Fruit fly (Drosophila melanogaster) whole organism, prepupa: ENCODE results near the gene Dad1.

Experiments
- CG10631 ChIP-seq: fragments of 200-800 bp; sonication (Bioruptor generic); optimal IDR thresholded peaks from 2 replicates; lab custom pipeline; 2016; ENCODE audit warnings: missing biosample characterization, missing genetic modification characterization
- CG11762 ChIP-seq: fragments of 200-800 bp; sonication (Bioruptor generic); optimal IDR thresholded peaks from 3 replicates; lab custom pipeline; 2016; ENCODE audit warnings: missing biosample characterization, missing genetic modification characterization; ENCODE audit not compliant: insufficient read depth
- CG3919 ChIP-seq: fragments of 200-800 bp; sonication (Bioruptor generic); optimal IDR thresholded peaks from 3 replicates; lab custom pipeline; 2016; ENCODE audit warnings: missing biosample characterization, missing genetic modification characterization
- CG6163 ChIP-seq: fragments of 200-800 bp; sonication (Bioruptor generic); IDR thresholded peaks from 3 replicates; pipeline ENCODE4 v1.3.6; 2022; ENCODE audit warnings: missing biosample characterization, missing genetic modification characterization
- CG6276 ChIP-seq: fragments of 200-800 bp; sonication (Bioruptor generic); optimal IDR thresholded peaks from 2 replicates; lab custom pipeline; 2017; ENCODE audit warnings: missing biosample characterization, mild to moderate bottlenecking, missing genetic modification characterization
- CG6792 ChIP-seq: fragments of 200-800 bp; sonication (Bioruptor generic); optimal IDR thresholded peaks from 3 replicates; lab custom pipeline; 2016; ENCODE audit warnings: missing biosample characterization, missing genetic modification characterization
- CG6808 ChIP-seq: fragments of 200-800 bp; sonication (Bioruptor generic); optimal IDR thresholded peaks from 3 replicates; lab custom pipeline; 2017; ENCODE audit warnings: missing biosample characterization, missing genetic modification characterization, mild to moderate bottlenecking, moderate library complexity, missing genetic modification reagents
- CG6854 ChIP-seq: fragments of 200-800 bp; sonication (Bioruptor generic); optimal IDR thresholded peaks from 2 replicates; lab custom pipeline; 2017; ENCODE audit warnings: missing biosample characterization, mild to moderate bottlenecking, missing genetic modification characterization
- CG8319 ChIP-seq: fragments of 200-800 bp; sonication (Bioruptor generic); optimal IDR thresholded peaks from 3 replicates; lab custom pipeline; 2016; ENCODE audit warnings: missing biosample characterization, missing genetic modification characterization
- CG8632 ChIP-seq: fragments of 200-800 bp; sonication (Bioruptor generic); optimal IDR thresholded peaks from 3 replicates; lab custom pipeline; 2016; ENCODE audit warnings: missing biosample characterization, missing genetic modification characterization
- Eip75B ChIP-seq: fragments of 200-800 bp; sonication (Bioruptor generic); optimal IDR thresholded peaks from 3 replicates; lab custom pipeline; 2016; ENCODE audit warnings: missing biosample characterization, missing genetic modification characterization
- Eip78C ChIP-seq: fragments of 200-800 bp; sonication (Bioruptor generic); peaks from one replicate; lab custom pipeline; 2016; ENCODE audit warnings: missing biosample characterization, missing genetic modification characterization
- Eip93F ChIP-seq: fragments of 200-800 bp; sonication (Bioruptor generic); optimal IDR thresholded peaks from 2 replicates; lab custom pipeline; 2016; ENCODE audit warnings: missing biosample characterization, mild to moderate bottlenecking, missing genetic modification characterization
- Ets96B ChIP-seq: fragments of 200-800 bp; optimal IDR thresholded peaks from 2 replicates; lab custom pipeline; 2019; ENCODE audit warnings: missing biosample characterization, mild to moderate bottlenecking, missing genetic modification characterization, moderate library complexity
- Gug ChIP-seq: fragments of 200-800 bp; sonication (Bioruptor generic); IDR thresholded peaks from 2 replicates; pipeline ENCODE4 v1.3.6; 2022; ENCODE audit warnings: missing biosample characterization, missing genetic modification characterization
- Hr4 ChIP-seq: fragments of 200-800 bp; sonication (Bioruptor generic); optimal IDR thresholded peaks from 3 replicates; lab custom pipeline; 2016; ENCODE audit warnings: missing biosample characterization, missing genetic modification characterization
- Lpt ChIP-seq: fragments of 200-800 bp; sonication (Bioruptor generic); optimal IDR thresholded peaks from 3 replicates; lab custom pipeline; 2016; ENCODE audit warnings: missing biosample characterization, missing genetic modification characterization
- Met ChIP-seq: fragments of 200-800 bp; sonication (Bioruptor generic); optimal IDR thresholded peaks from 3 replicates; lab custom pipeline; 2016; ENCODE audit warnings: missing biosample characterization, missing genetic modification characterization
- Smox ChIP-seq: fragments of 200-800 bp; sonication (Bioruptor generic); optimal IDR thresholded peaks from 3 replicates; lab custom pipeline; 2016; ENCODE audit warnings: missing biosample characterization, missing genetic modification characterization
- cyc ChIP-seq: fragments of 200-800 bp; sonication (Bioruptor generic); optimal IDR thresholded peaks from 3 replicates; lab custom pipeline; 2016; ENCODE audit warnings: missing biosample characterization, missing genetic modification characterization
- dsx ChIP-seq: fragments of 200-800 bp; optimal IDR thresholded peaks from 3 replicates; lab custom pipeline; 2019; ENCODE audit warnings: missing biosample characterization, mild to moderate bottlenecking, missing genetic modification characterization, moderate library complexity; ENCODE audit not compliant: poor library complexity, severe bottlenecking
- eg ChIP-seq: fragments of 200-800 bp; sonication (Bioruptor generic); IDR thresholded peaks from 3 replicates; pipeline ENCODE4 v1.3.6; 2022; ENCODE audit warnings: missing biosample characterization, missing genetic modification characterization
- esn ChIP-seq: fragments of 200-800 bp; sonication (Bioruptor generic); optimal IDR thresholded peaks from 2 replicates; lab custom pipeline; 2016; ENCODE audit warnings: missing biosample characterization, mild to moderate bottlenecking, missing genetic modification characterization, moderate library complexity
- fd85E ChIP-seq: fragments of 200-800 bp; sonication (Bioruptor generic); optimal IDR thresholded peaks from 3 replicates; lab custom pipeline; 2016; ENCODE audit warnings: missing biosample characterization, missing genetic modification characterization
- fkh ChIP-seq: fragments of 200-800 bp; sonication (Bioruptor generic); optimal IDR thresholded peaks from 3 replicates; lab custom pipeline; 2017; ENCODE audit warnings: missing biosample characterization, mild to moderate bottlenecking, missing genetic modification characterization, moderate library complexity
- net ChIP-seq: fragments of 200-800 bp; sonication (Bioruptor generic); optimal IDR thresholded peaks from 3 replicates; lab custom pipeline; 2016; ENCODE audit warnings: missing biosample characterization, missing genetic modification characterization
- pdm3 ChIP-seq: fragments of 200-800 bp; sonication (Bioruptor generic); optimal IDR thresholded peaks from 3 replicates; lab custom pipeline; 2016; ENCODE audit warnings: missing biosample characterization, missing genetic modification characterization
- spab ChIP-seq: fragments of 200-800 bp; sonication (Bioruptor generic); optimal IDR thresholded peaks from 2 replicates; lab custom pipeline; 2017; ENCODE audit warnings: missing biosample characterization, mild to moderate bottlenecking, missing genetic modification characterization, missing genetic modification reagents
- svp ChIP-seq: fragments of 200-800 bp; sonication (Bioruptor generic); peaks from one replicate; lab custom pipeline; 2016; ENCODE audit warnings: missing biosample characterization, missing genetic modification characterization
- topi ChIP-seq: fragments of 200-800 bp; sonication (Bioruptor generic); optimal IDR thresholded peaks from 3 replicates; lab custom pipeline; 2016; ENCODE audit warnings: missing biosample characterization, missing genetic modification characterization
- vri ChIP-seq: fragments of 200-800 bp; sonication (Bioruptor generic); optimal IDR thresholded peaks from 3 replicates; lab custom pipeline; 2016; ENCODE audit warnings: missing biosample characterization, mild to moderate bottlenecking, missing genetic modification characterization

The Dad1 gene

dm6 chr2L:8351333-8351732, 32.6 kb downstream of the Dad1 start:
- TF ChIP-seq CG6792 (GFP tag; lab: Kevin White, UChicago) (no peak), svp (GFP tag; lab: Kevin White, UChicago) (peak; percentile 51), cyc (GFP tag; lab: Kevin White, UChicago) (peak; percentile 21), Eip78C (GFP tag; lab: Kevin White, UChicago) (no peak), Met (peak; percentile 31), CG8319 (no peak), pdm3 (no peak), Lpt (no peak), CG6808 (GFP tag; lab: Kevin White, UChicago) (no peak), topi (GFP tag; lab: Kevin White, UChicago) (peak; percentile 26)

- TF ChIP-seq dsx (GFP tag; lab: Kevin White, UChicago) (no peak), vri (GFP tag; lab: Kevin White, UChicago) (peak; percentile 28), spab (GFP tag; lab: Kevin White, UChicago) (no peak), CG8319 (no peak), fkh (GFP tag; lab: Kevin White, UChicago) (peak; percentile 74)
- TF ChIP-seq, all 60 proteins: peak for 2
Measured at dm6 chr2L:8350560-8351171, 33.3 kb downstream of the Dad1 start.

dm6 chr2L:8346260-8346659, 37.7 kb downstream of the Dad1 start, which contains the start of gene CG7778:
Gene CG7778 (plus strand): TSS chr2L:8346620.
- TF ChIP-seq Eip93F (GFP tag; lab: Kevin White, UChicago) (no peak), Eip78C (GFP tag; lab: Kevin White, UChicago) (peak; percentile 0)

dm6 chr2L:8344536-8344935, 39.4 kb downstream of the Dad1 start:
- TF ChIP-seq svp (GFP tag; lab: Kevin White, UChicago) (peak; percentile 84), cyc (GFP tag; lab: Kevin White, UChicago) (no peak), vri (GFP tag; lab: Kevin White, UChicago) (peak; percentile 70)

dm6 chr2L:8342395-8342794, 41.5 kb downstream of the Dad1 start, which contains the start of gene CG14273:
Gene CG14273 (plus strand): TSS chr2L:8342695.
- TF ChIP-seq CG11762, result no peak
- TF ChIP-seq net (GFP tag; lab: Kevin White, UChicago), result no peak
- no peak for TF ChIP-seq CG10631
- TF ChIP-seq, all 60 proteins: peak for 0

- TF ChIP-seq CG6163 (GFP tag; lab: Robert Waterston, UW) (no peak), fd85E (no peak), Hr4 (GFP tag; lab: Kevin White, UChicago) (no peak), svp (GFP tag; lab: Kevin White, UChicago) (no peak), eg (no peak), spab (GFP tag; lab: Kevin White, UChicago) (no peak), Smox (GFP tag; lab: Kevin White, UChicago) (no peak), dsx (GFP tag; lab: Kevin White, UChicago) (no peak), CG6854 (no peak), esn (GFP tag; lab: Kevin White, UChicago) (no peak), CG6276 (no peak), topi (GFP tag; lab: Kevin White, UChicago) (no peak), Eip93F (GFP tag; lab: Kevin White, UChicago) (no peak), Eip75B (no peak), CG8632 (no peak), Gug (no peak), CG3919 (GFP tag; lab: Kevin White, UChicago) (no peak), Ets96B (tag; lab: Kevin White, UChicago) (no peak)
- TF ChIP-seq, all 60 proteins: peak for 0
Measured at dm6 chr2L:8339751-8340349, 44.1 kb downstream of the Dad1 start.
